Fruit fly (Drosophila melanogaster): ENCODE results near the gene ppk31.

ppk31 gene

dm6 chr3R:27175710-27176109 lies 12.8 kb downstream of the ppk31 start:
- TF ChIP-seq noc (tag; optimal IDR thresholded peaks at IDR 0.05), result no peak

dm6 chr3R:27177567-27177966 lies 14.6 kb downstream of the ppk31 start:
- no peak for TF ChIP-seq noc (tag; optimal IDR thresholded peaks at IDR 0.05)

dm6 chr3R:27178546-27179375 lies 15.8 kb downstream of the ppk31 start:
- TF ChIP-seq noc (tag; optimal IDR thresholded peaks at IDR 0.05), result no peak

- no peak for TF ChIP-seq noc (tag; optimal IDR thresholded peaks at IDR 0.05)
Measured at dm6 chr3R:27181074-27181473, 18.1 kb downstream of the ppk31 start.

- TF ChIP-seq noc (tag; optimal IDR thresholded peaks at IDR 0.05), result no peak
Measured at dm6 chr3R:27185933-27186571, 23.1 kb downstream of the ppk31 start.

dm6 chr3R:27186849-27187248 lies 23.9 kb downstream of the ppk31 start:
- TF ChIP-seq noc (tag; optimal IDR thresholded peaks at IDR 0.05), result no peak

- TF ChIP-seq noc (tag; optimal IDR thresholded peaks at IDR 0.05), result no peak
Measured at dm6 chr3R:27193079-27193478, 30.2 kb downstream of the ppk31 start.

- TF ChIP-seq noc (tag; optimal IDR thresholded peaks at IDR 0.05), result no peak
Measured at dm6 chr3R:27194106-27194505, 31.2 kb downstream of the ppk31 start, which contains the start of gene Ser. TSS of gene Ser (minus strand) at chr3R:27194267.

dm6 chr3R:27196866-27197265 lies 33.9 kb downstream of the ppk31 start:
- TF ChIP-seq noc (tag; optimal IDR thresholded peaks at IDR 0.05), result no peak

- no peak for TF ChIP-seq noc (tag; optimal IDR thresholded peaks at IDR 0.05)
Measured at dm6 chr3R:27197581-27197980, 34.7 kb downstream of the ppk31 start.

dm6 chr3R:27198883-27199780 lies 36.2 kb downstream of the ppk31 start:
- no peak for TF ChIP-seq noc (tag; optimal IDR thresholded peaks at IDR 0.05)

dm6 chr3R:27201538-27202281 lies 38.8 kb downstream of the ppk31 start:
- TF ChIP-seq noc (tag; optimal IDR thresholded peaks at IDR 0.05), result no peak

dm6 chr3R:27202330-27202729 lies 39.4 kb downstream of the ppk31 start:
- TF ChIP-seq noc (tag; optimal IDR thresholded peaks at IDR 0.05), result no peak

- no peak for TF ChIP-seq noc (tag; optimal IDR thresholded peaks at IDR 0.05)
Measured at dm6 chr3R:27203856-27204255, 40.9 kb downstream of the ppk31 start.

dm6 chr3R:27204694-27205414 lies 41.9 kb downstream of the ppk31 start:
- peak; percentile 50 for TF ChIP-seq noc (tag; optimal IDR thresholded peaks at IDR 0.05)
